Fruit fly (Drosophila melanogaster): Measurements from ENCODE around the gene Ag5r2.

DNA sequence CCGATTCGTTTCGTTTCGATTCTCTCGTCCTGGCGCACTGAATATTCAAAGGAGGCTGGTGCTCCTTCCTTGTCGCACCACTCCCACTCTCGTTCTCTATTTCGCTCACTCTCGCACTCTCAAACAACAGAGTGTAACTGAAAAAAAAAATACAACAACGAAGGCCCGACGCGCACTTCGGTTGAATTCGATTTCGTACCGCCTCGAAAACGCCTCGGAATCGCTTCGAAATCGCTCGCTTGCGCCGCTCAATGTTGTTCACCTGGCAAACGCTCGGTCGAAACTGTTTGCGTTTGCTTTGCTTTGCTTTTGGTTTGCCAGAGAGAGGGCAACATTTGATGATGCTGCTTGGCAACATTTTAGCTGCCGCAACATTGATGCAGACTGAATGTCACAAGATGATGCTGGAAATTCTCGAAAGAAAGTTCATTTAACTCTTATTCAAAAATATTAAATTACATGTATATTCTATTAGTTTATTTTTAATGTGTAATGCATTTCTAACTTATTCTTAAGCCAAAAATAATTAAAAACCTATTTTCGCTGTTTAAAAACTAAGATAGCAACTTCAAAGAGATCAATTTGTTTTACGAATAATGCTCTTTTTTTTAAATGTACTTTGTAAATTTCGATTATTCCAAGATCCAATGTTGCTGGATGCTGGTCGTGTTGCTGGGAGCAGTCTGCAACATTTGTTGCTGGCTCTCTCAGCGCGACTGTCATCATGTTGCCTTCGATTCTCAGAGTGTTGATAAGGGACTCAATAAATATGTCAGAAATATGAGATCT, 34.6 kb downstream of the Ag5r2 start, which contains the start of gene NetB:
- TF ChIP-seq ttk (optimal IDR thresholded peaks at IDR 0.05): no peak
- TF ChIP-seq Myc (optimal IDR thresholded peaks at IDR 0.05): no peak
- TF ChIP-seq insv (optimal IDR thresholded peaks at IDR 0.05): no peak

Measured in Kc167 (cell line).